Worm (Caenorhabditis elegans) whole organism, L1 larva: Measurements from ENCODE around the gene T21D12.12.
A peak's percentile ranks its signal among the peaks of the same experiment; 100 is the strongest.

Experiments used
- C04F5.9 ChIP-seq: sonication (generic microtip); optimal IDR thresholded peaks from 2 replicates; lab custom pipeline; 2016; ENCODE audit warnings: missing genetic modification characterization, missing compliant biosample characterization
- Y116A8C.19 ChIP-seq: sonication (generic microtip); optimal IDR thresholded peaks from 2 replicates; lab custom pipeline; 2016; ENCODE audit warnings: missing compliant biosample characterization, missing genetic modification characterization, borderline replicate concordance
- alr-1 ChIP-seq: fragments of 200-800 bp; sonication (Bioruptor generic); optimal IDR thresholded peaks from 2 replicates; lab custom pipeline; 2018; ENCODE audit warnings: borderline replicate concordance, mild to moderate bottlenecking, missing genetic modification characterization, missing compliant biosample characterization
- ama-1 ChIP-seq: fragments of 150-350 bp; optimal IDR thresholded peaks from 2 replicates; lab custom pipeline; 2014
- blmp-1 ChIP-seq: fragments of 150-350 bp; optimal IDR thresholded peaks from 2 replicates; lab custom pipeline; 2014; ENCODE audit warnings: missing biosample characterization, missing genetic modification characterization
- ceh-63 ChIP-seq: fragments of 200-800 bp; sonication (Bioruptor generic); optimal IDR thresholded peaks from 2 replicates; lab custom pipeline; 2018; ENCODE audit warnings: mild to moderate bottlenecking, missing genetic modification characterization, missing compliant biosample characterization
- ceh-82 ChIP-seq, 3 experiments: fragments of 150-350 bp in 1 of 3; sonication (generic microtip) in 2 of 3; optimal IDR thresholded peaks; 2 replicates each; lab custom pipeline; 2014 to 2017; ENCODE audit warnings: missing biosample characterization in 3 of 3, missing genetic modification characterization in 3 of 3
- dpl-1 ChIP-seq, 3 experiments: fragments of 150-350 bp in 2 of 3; sonication (generic microtip) in 1 of 3; optimal IDR thresholded peaks; 2 replicates each; lab custom pipeline; 2014 to 2017; ENCODE audit warnings: missing biosample characterization in 3 of 3, missing genetic modification characterization in 3 of 3, missing genetic modification reagents in 3 of 3
- dsc-1 ChIP-seq: sonication (generic microtip); optimal IDR thresholded peaks from 2 replicates; lab custom pipeline; 2016; ENCODE audit warnings: mild to moderate bottlenecking, missing genetic modification characterization, missing compliant biosample characterization
- efl-1 ChIP-seq, 4 experiments: fragments of 150-350 bp; optimal IDR thresholded peaks in 3 of 4; peaks in 1 of 4; 1 replicate in 1 of 4; 2 replicates in 3 of 4; lab custom pipeline; 2014; ENCODE audit warnings: missing biosample characterization in 2 of 4, missing genetic modification characterization in 2 of 4, missing genetic modification reagents in 2 of 4
- efl-3 ChIP-seq: fragments of 200-800 bp; sonication (Bioruptor generic); optimal IDR thresholded peaks from 2 replicates; lab custom pipeline; 2018; ENCODE audit warnings: mild to moderate bottlenecking, missing genetic modification characterization, missing compliant biosample characterization
- elt-3 ChIP-seq, 6 experiments: fragments of 150-350 bp in 1 of 6; sonication (generic microtip); optimal IDR thresholded peaks; 2 replicates each; lab custom pipeline; 2017 to 2018; ENCODE audit warnings: missing biosample characterization in 6 of 6, missing genetic modification characterization in 6 of 6, inconsistent platforms in 1 of 6
- fkh-10 ChIP-seq: sonication (generic microtip); optimal IDR thresholded peaks from 2 replicates; lab custom pipeline; 2017; ENCODE audit warnings: missing biosample characterization, missing genetic modification reagents, missing genetic modification characterization
- fkh-4 ChIP-seq: sonication (generic microtip); optimal IDR thresholded peaks from 2 replicates; lab custom pipeline; 2016; ENCODE audit warnings: missing compliant biosample characterization, missing genetic modification characterization, borderline replicate concordance
- grh-1 ChIP-seq: fragments of 200-800 bp; sonication (Bioruptor generic); IDR thresholded peaks from 2 replicates; pipeline ENCODE4 v1.3.6; 2022; ENCODE audit warnings: missing genetic modification reagents, missing genetic modification characterization, missing compliant biosample characterization
- irx-1 ChIP-seq: sonication (generic microtip); optimal IDR thresholded peaks from 2 replicates; lab custom pipeline; 2016; ENCODE audit warnings: missing genetic modification characterization, missing compliant biosample characterization
- isw-1 ChIP-seq: fragments of 200-800 bp; sonication (Bioruptor generic); IDR thresholded peaks from 2 replicates; pipeline ENCODE4 v1.3.6; 2022; ENCODE audit warnings: missing genetic modification characterization, missing compliant biosample characterization
- jun-1 ChIP-seq: fragments of 150-350 bp; optimal IDR thresholded peaks from 2 replicates; lab custom pipeline; 2014; ENCODE audit warnings: missing biosample characterization, missing genetic modification reagents, missing genetic modification characterization
- lin-14 ChIP-seq: fragments of 200-800 bp; sonication (Bioruptor generic); optimal IDR thresholded peaks from 2 replicates; lab custom pipeline; 2018; ENCODE audit warnings: mild to moderate bottlenecking, missing genetic modification characterization, moderate library complexity, missing compliant biosample characterization
- lin-15B ChIP-seq: fragments of 150-350 bp; sonication (generic microtip); optimal IDR thresholded peaks from 3 replicates; lab custom pipeline; 2014; ENCODE audit warnings: missing biosample characterization, missing genetic modification characterization
- lin-35 ChIP-seq, 2 experiments: fragments of 150-350 bp; optimal IDR thresholded peaks; 2 replicates each; lab custom pipeline; 2014; ENCODE audit warnings: missing biosample characterization in 2 of 2, missing genetic modification characterization in 2 of 2, missing genetic modification reagents in 2 of 2
- lir-3 ChIP-seq: sonication (generic microtip); optimal IDR thresholded peaks from 2 replicates; lab custom pipeline; 2016; ENCODE audit warnings: mild to moderate bottlenecking, missing genetic modification characterization, moderate library complexity, missing compliant biosample characterization; ENCODE audit not compliant: poor library complexity
- lsy-2 ChIP-seq, 2 experiments: fragments of 150-350 bp; optimal IDR thresholded peaks; 2 replicates each; lab custom pipeline; 2014; ENCODE audit warnings: missing biosample characterization in 2 of 2, missing genetic modification characterization in 2 of 2
- mep-1 ChIP-seq: fragments of 150-350 bp; optimal IDR thresholded peaks from 2 replicates; lab custom pipeline; 2014; ENCODE audit warnings: missing biosample characterization, missing genetic modification characterization
- nhr-237 ChIP-seq: fragments of 150-350 bp; optimal IDR thresholded peaks from 2 replicates; lab custom pipeline; 2014; ENCODE audit warnings: missing biosample characterization, missing genetic modification characterization
- nhr-71 ChIP-seq: sonication (generic microtip); optimal IDR thresholded peaks from 2 replicates; lab custom pipeline; 2016; ENCODE audit warnings: mild to moderate bottlenecking, missing genetic modification characterization, moderate library complexity, missing compliant biosample characterization
- nhr-90 ChIP-seq: sonication (generic microtip); optimal IDR thresholded peaks from 2 replicates; lab custom pipeline; 2016; ENCODE audit warnings: mild to moderate bottlenecking, missing genetic modification characterization, missing compliant biosample characterization; ENCODE audit not compliant: poor library complexity
- pax-3 ChIP-seq: fragments of 200-800 bp; sonication (Bioruptor generic); optimal IDR thresholded peaks from 2 replicates; lab custom pipeline; 2018; ENCODE audit warnings: mild to moderate bottlenecking, missing genetic modification characterization, moderate library complexity, missing compliant biosample characterization
- rnt-1 ChIP-seq: sonication (generic microtip); optimal IDR thresholded peaks from 2 replicates; lab custom pipeline; 2016; ENCODE audit warnings: mild to moderate bottlenecking, missing genetic modification characterization, moderate library complexity, missing compliant biosample characterization
- snu-23 ChIP-seq: sonication (generic microtip); optimal IDR thresholded peaks from 2 replicates; lab custom pipeline; 2016; ENCODE audit warnings: missing genetic modification characterization, missing compliant biosample characterization
- swsn-7 ChIP-seq: sonication (generic microtip); optimal IDR thresholded peaks from 2 replicates; lab custom pipeline; 2016; ENCODE audit warnings: missing genetic modification characterization, missing compliant biosample characterization
- ztf-11 ChIP-seq, 2 experiments: sonication (generic microtip); optimal IDR thresholded peaks; 2 replicates each; lab custom pipeline; 2016 to 2017; ENCODE audit warnings: missing genetic modification characterization in 2 of 2, missing biosample characterization in 1 of 2, missing compliant biosample characterization in 1 of 2
- ztf-4 ChIP-seq: fragments of 150-350 bp; optimal IDR thresholded peaks from 2 replicates; lab custom pipeline; 2014; ENCODE audit warnings: missing biosample characterization, missing genetic modification characterization

The T21D12.12 gene

DNA sequence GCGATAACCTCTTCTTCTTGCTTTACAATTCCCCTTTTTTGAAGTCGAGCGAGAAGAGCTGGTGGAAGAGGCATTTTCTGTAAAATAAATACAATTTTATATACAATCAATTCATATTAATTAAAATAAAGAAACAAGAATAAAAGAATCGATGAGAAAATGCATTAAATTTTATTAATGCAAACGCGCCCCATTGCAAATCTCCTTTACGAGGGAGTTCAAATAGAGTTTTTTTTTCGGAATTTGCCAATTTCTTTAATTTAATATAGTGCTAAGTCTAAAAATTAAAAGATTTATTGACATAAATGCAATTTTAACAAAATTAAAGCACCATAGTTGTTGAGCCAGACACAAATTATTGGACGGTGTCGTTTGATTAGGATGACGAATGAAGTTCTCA is 4.6 kb upstream of the T21D12.12 start, which contains the start of gene pqbp-1.1 (continued):
- TF ChIP-seq ceh-63 (GFP tag; lab: Kevin White, UChicago) (no peak), irx-1 (tag; lab: Kevin White, UChicago) (peak; percentile 32), isw-1 (GFP tag; lab: Robert Waterston, UW) (peak; percentile 58), ztf-11 (tag; optimal IDR thresholded peaks at IDR 0.05; lab: Kevin White, UChicago) (no peak), Y116A8C.19 (tag; lab: Kevin White, UChicago) (no peak), dpl-1 (GFP tag; optimal IDR thresholded peaks at IDR 0.05; lab: Kevin White, UChicago) (peak; percentile 89 to 95 (median 92)), grh-1 (GFP tag; lab: Robert Waterston, UW) (no peak), swsn-7 (tag; lab: Kevin White, UChicago) (peak; percentile 55), jun-1 (tag; lab: Kevin White, UChicago) (peak; percentile 3), elt-3 (tag; optimal IDR thresholded peaks at IDR 0.05; lab: Kevin White, UChicago) (peak in 1 of 6 experiments; percentile 24)

DNA sequence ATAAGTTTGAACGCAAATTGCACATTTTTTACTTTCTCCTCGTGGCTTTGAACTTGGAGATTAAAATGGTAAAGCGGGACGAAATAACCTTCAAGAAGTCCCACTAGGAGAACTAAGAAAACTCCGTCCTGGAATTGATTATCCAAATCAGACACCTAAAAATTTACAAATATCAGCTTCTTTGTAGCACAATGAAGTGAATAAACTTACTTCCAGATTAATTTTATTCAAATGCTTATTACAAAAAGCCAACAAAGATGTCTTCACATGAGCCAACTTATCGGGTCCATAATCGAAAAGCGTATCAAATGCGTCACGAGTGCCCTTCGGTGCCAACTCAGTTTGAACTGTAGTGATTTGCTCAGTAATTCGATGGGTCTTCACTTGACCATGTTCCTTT is 3.8 kb upstream of the T21D12.12 start:
- no peak for TF ChIP-seq mep-1 (tag; lab: Kevin White, UChicago)
- TF ChIP-seq efl-1 (optimal IDR thresholded peaks at IDR 0.05; lab: Kevin White, UChicago): no peak
- TF ChIP-seq efl-1 (GFP tag; optimal IDR thresholded peaks at IDR 0.05 in 1 of 2; lab: Kevin White, UChicago): peak in 1 of 2 experiments; percentile 91

DNA sequence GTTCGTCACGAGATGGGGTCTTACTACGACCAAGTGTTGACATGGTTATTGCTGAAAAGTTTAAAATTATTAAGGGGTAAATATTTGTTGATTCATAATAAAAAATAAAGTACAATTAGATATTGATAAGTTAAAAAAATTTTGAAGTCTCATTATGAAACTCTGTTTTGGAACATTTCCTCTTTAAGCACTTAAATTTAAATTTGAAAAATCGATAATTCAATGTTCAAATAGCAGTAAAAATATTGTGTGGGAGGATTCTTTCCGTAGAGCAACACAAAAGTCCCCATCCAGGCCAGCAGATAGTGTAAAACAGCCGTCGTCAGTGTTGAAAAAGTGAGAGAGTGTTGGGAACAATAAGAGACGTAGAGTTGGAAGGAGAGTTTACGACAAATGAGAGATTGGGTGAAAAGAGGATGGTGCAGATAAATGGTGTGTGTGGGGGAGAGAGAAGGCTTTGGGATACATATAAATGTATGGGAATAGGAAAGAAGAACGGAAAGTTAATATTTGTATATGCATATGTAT is 2.0 kb upstream of the T21D12.12 start, which contains the start of gene pat-6:
Gene pat-6, minus strand, starts transcription at position 51 of the 528 bp plus-strand sequence.
- TF ChIP-seq fkh-10 (GFP tag; lab: Kevin White, UChicago): no peak
- no peak for TF ChIP-seq blmp-1 (tag; lab: Kevin White, UChicago)
- peak; percentile 58 for TF ChIP-seq snu-23
- TF ChIP-seq lin-15B: no peak
- TF ChIP-seq lin-35 (GFP tag; optimal IDR thresholded peaks at IDR 0.05; lab: Kevin White, UChicago): peak; percentile 7 to 53
- no peak for TF ChIP-seq Y116A8C.19 (tag; lab: Kevin White, UChicago)
- peak; percentile 57 to 60 for TF ChIP-seq efl-1 (optimal IDR thresholded peaks at IDR 0.05; lab: Kevin White, UChicago)
- peak; percentile 47 to 93 for TF ChIP-seq efl-1 (GFP tag; optimal IDR thresholded peaks at IDR 0.05 in 1 of 2; lab: Kevin White, UChicago)
- peak; percentile 45 for TF ChIP-seq ztf-4 (tag; lab: Kevin White, UChicago)
- peak in 1 of 3 experiments; percentile 39 for TF ChIP-seq dpl-1 (GFP tag; optimal IDR thresholded peaks at IDR 0.05; lab: Kevin White, UChicago)
- TF ChIP-seq alr-1 (tag; lab: Kevin White, UChicago): no peak
- TF ChIP-seq dsc-1: peak; percentile 58
- peak; percentile 59 for TF ChIP-seq mep-1 (tag; lab: Kevin White, UChicago)
- TF ChIP-seq nhr-90 (tag; lab: Kevin White, UChicago): no peak
- no peak for TF ChIP-seq pax-3 (tag; lab: Kevin White, UChicago)
- TF ChIP-seq lin-14 (GFP tag; lab: Kevin White, UChicago): peak; percentile 77
- no peak for TF ChIP-seq C04F5.9
- TF ChIP-seq nhr-237 (tag; lab: Kevin White, UChicago): no peak
- no peak for TF ChIP-seq efl-3 (GFP tag; lab: Kevin White, UChicago)
- peak in 1 of 2 experiments; percentile 23 for TF ChIP-seq lsy-2 (tag; optimal IDR thresholded peaks at IDR 0.05; lab: Kevin White, UChicago)
- TF ChIP-seq fkh-4 (tag; lab: Kevin White, UChicago): no peak
- TF ChIP-seq ceh-82 (tag; optimal IDR thresholded peaks at IDR 0.05; lab: Kevin White, UChicago): peak in 2 of 3 experiments; percentile 1 to 5
- no peak for TF ChIP-seq ztf-11 (tag; optimal IDR thresholded peaks at IDR 0.05; lab: Kevin White, UChicago)
- peak; percentile 51 for TF ChIP-seq nhr-71
- TF ChIP-seq rnt-1 (tag; lab: Kevin White, UChicago): peak; percentile 67
- no peak for TF ChIP-seq ama-1 (lab: Kevin White, UChicago)
- TF ChIP-seq lir-3: no peak
- TF ChIP-seq swsn-7 (tag; lab: Kevin White, UChicago): peak; percentile 31
- TF ChIP-seq ceh-63 (GFP tag; lab: Kevin White, UChicago): no peak
- TF ChIP-seq irx-1 (tag; lab: Kevin White, UChicago): no peak
